Worm (Caenorhabditis elegans): ENCODE measurements around the gene ins-6.

DNA sequence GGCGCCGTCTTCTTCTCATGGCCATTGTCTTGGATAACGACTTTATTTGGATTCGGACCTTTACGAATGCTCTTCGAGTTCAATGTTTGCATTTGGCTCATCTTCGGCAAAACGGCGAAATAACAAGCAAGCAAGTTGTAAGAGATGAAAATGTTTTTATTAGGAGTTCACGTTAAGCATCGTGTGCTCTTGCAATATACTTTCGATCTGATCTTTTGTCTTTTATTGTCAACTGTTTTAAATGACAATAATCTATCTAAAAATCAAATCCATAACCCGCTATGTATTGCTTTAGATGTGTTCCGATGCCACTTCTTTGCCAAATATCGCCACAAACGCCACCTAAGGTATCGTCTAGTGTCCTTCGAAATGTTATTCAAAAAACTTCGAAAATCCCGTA is 16.2 kb downstream of the ins-6 start, which contains the start of gene ZK84.5:
- TF ChIP-seq ceh-9 (tag; optimal IDR thresholded peaks at IDR 0.05) (no peak), syd-9 (tag; optimal IDR thresholded peaks at IDR 0.05) (no peak), dmd-4 (tag; optimal IDR thresholded peaks at IDR 0.05; ENCODE audit: borderline replicate concordance) (no peak), fkh-6 (tag; optimal IDR thresholded peaks at IDR 0.05) (no peak), unc-86 (tag; optimal IDR thresholded peaks at IDR 0.05) (no peak), ceh-18 (tag; optimal IDR thresholded peaks at IDR 0.05) (no peak), rnt-1 (tag; optimal IDR thresholded peaks at IDR 0.05) (no peak), pha-2 (tag; optimal IDR thresholded peaks at IDR 0.05) (no peak)
